Worm (Caenorhabditis elegans): ENCODE data around the gene srh-250.

srh-250 gene

DNA sequence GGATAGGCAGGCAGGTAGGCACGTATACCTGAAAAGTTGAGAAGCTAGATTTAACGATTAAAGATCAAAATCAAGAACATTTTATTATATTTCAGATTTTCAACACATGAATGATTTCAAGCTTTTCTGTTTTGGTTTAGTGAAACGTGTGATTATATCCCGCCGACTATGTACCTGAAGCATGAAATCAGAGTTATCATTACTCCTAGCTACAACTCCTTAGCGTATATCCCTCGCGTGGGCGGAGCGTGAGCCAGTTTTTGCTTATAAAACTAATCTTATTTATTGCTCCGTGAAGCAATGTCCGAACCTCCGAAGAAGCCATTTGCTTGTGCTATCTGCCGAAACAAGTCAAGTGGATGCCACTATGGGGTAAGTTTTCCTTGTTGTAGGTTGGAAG, 1.5 kb downstream of the srh-250 start, which contains the start of gene nhr-166:
Gene nhr-166 (plus strand): TSS at position 301 of the 400 bp plus-strand sequence.
- TF ChIP-seq sea-1 (GFP tag; conservative IDR thresholded peaks at IDR 0.05) (no peak), F13C5.2 (tag; optimal IDR thresholded peaks at IDR 0.05) (no peak), tra-4 (tag; optimal IDR thresholded peaks at IDR 0.05) (no peak), tbx-11 (GFP tag; IDR thresholded peaks at IDR 0.05) (no peak), aly-1 (tag; optimal IDR thresholded peaks at IDR 0.05) (no peak), ceh-36 (tag; optimal IDR thresholded peaks at IDR 0.05) (no peak), hmbx-1 (tag; optimal IDR thresholded peaks at IDR 0.05) (no peak), ets-7 (tag; optimal IDR thresholded peaks at IDR 0.05) (no peak), flt-1 (GFP tag; IDR thresholded peaks at IDR 0.05) (no peak), ceh-13 (GFP tag; optimal IDR thresholded peaks at IDR 0.05) (no peak)

DNA sequence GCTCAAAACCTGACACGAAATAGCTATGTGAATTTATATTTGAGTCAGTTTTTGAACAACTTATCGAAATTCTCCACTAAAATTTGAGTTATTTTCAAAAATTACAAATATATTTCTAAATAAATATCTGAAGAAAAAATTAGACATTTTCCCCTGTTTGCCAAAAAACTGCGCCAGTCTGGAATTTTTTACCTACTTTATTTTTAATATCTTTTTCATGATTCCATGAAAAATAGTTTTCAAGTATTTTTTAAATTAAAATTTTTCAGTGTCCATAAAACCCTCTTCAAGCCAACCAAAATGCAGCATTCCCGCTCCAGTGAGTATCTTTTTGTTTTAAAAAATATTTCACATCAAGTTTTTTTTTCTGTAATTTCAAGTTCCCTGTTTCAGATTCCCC, 12.7 kb downstream of the srh-250 start, which contains the start of gene F53C3.8:
Gene F53C3.8 (plus strand): TSS at position 301 of the 400 bp plus-strand sequence.
- no peak for TF ChIP-seq scrt-1 (GFP tag; IDR thresholded peaks at IDR 0.05)
- TF ChIP-seq tbx-11 (GFP tag; IDR thresholded peaks at IDR 0.05), result no peak
- TF ChIP-seq tra-4 (tag; optimal IDR thresholded peaks at IDR 0.05), result no peak
- no peak for TF ChIP-seq tbx-37 (GFP tag; conservative IDR thresholded peaks at IDR 0.05)
- TF ChIP-seq B0310.2 (tag; optimal IDR thresholded peaks at IDR 0.05), result no peak
- TF ChIP-seq ceh-13 (GFP tag; optimal IDR thresholded peaks at IDR 0.05), result no peak
- no peak for TF ChIP-seq sea-1 (GFP tag; conservative IDR thresholded peaks at IDR 0.05)
- TF ChIP-seq pes-1 (GFP tag; IDR thresholded peaks at IDR 0.05), result no peak
- no peak for TF ChIP-seq ceh-36 (tag; optimal IDR thresholded peaks at IDR 0.05)
- no peak for TF ChIP-seq hmbx-1 (tag; optimal IDR thresholded peaks at IDR 0.05)
- no peak for TF ChIP-seq ets-7 (tag; optimal IDR thresholded peaks at IDR 0.05)
- TF ChIP-seq flt-1 (GFP tag; IDR thresholded peaks at IDR 0.05), result no peak
- no peak for TF ChIP-seq ama-1 (optimal IDR thresholded peaks at IDR 0.05)
- TF ChIP-seq hmg-4 (GFP tag; optimal IDR thresholded peaks at IDR 0.05), result no peak
- TF ChIP-seq aly-1 (tag; optimal IDR thresholded peaks at IDR 0.05), result no peak
- TF ChIP-seq F13C5.2 (tag; optimal IDR thresholded peaks at IDR 0.05), result no peak
- no peak for TF ChIP-seq hnd-1 (tag; optimal IDR thresholded peaks at IDR 0.05)

DNA sequence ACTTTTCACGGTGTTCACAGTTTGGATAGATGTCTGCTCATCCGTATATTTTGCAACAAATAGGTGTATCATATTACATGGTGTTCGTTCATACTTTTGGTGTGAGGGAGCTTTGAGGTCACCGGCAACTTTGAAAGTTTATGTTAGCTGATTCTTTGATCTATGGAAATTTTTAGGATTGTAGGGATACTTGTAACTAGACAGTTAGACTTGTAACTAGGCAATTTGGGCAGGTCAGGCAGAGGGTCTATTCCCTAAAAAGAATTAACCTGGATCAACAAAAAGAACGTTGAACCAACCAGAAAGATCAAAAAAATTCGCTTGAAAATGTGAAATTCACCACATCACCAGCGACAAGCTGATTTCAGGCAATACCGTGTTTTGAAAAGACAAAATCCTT, 15.5 kb downstream of the srh-250 start:
- TF ChIP-seq flt-1 (GFP tag; IDR thresholded peaks at IDR 0.05) (no peak), ets-7 (tag; optimal IDR thresholded peaks at IDR 0.05) (no peak), sea-1 (GFP tag; conservative IDR thresholded peaks at IDR 0.05) (no peak), tbx-37 (GFP tag; conservative IDR thresholded peaks at IDR 0.05) (no peak), pes-1 (GFP tag; IDR thresholded peaks at IDR 0.05) (no peak), ama-1 (optimal IDR thresholded peaks at IDR 0.05) (no peak), scrt-1 (GFP tag; IDR thresholded peaks at IDR 0.05) (no peak), hmg-4 (GFP tag; optimal IDR thresholded peaks at IDR 0.05) (no peak), tbx-11 (GFP tag; IDR thresholded peaks at IDR 0.05) (no peak), B0310.2 (tag; optimal IDR thresholded peaks at IDR 0.05) (no peak)

DNA sequence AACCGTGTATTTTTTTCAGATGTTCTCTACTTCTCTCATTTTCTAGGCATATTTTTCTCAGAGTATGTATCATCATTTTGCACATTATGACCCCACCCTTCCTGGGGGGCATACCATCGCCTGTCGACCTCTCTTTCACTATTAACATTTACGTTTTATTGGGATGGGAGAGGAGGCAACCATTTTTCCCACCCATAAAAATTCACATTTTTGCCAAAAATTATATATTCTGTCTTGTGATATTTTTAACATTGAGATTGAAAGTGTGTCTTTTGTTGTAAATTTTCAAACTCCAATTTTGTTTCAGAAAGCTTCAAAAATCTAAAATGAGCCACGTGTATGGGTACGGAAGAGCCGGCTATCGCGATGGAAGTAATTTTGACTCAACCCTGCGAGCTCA, 16.3 kb downstream of the srh-250 start, which contains the start of gene F53C3.7:
Gene F53C3.7 (plus strand): TSS at position 301 of the 400 bp plus-strand sequence.
- no peak for TF ChIP-seq B0310.2 (tag; optimal IDR thresholded peaks at IDR 0.05)
- no peak for TF ChIP-seq pes-1 (GFP tag; IDR thresholded peaks at IDR 0.05)
- TF ChIP-seq ets-7 (tag; optimal IDR thresholded peaks at IDR 0.05), result no peak
- TF ChIP-seq flt-1 (GFP tag; IDR thresholded peaks at IDR 0.05), result no peak
- TF ChIP-seq ama-1 (optimal IDR thresholded peaks at IDR 0.05), result no peak
- no peak for TF ChIP-seq hmbx-1 (tag; optimal IDR thresholded peaks at IDR 0.05)
- no peak for TF ChIP-seq tbx-37 (GFP tag; conservative IDR thresholded peaks at IDR 0.05)
- no peak for TF ChIP-seq tbx-11 (GFP tag; IDR thresholded peaks at IDR 0.05)
- no peak for TF ChIP-seq hnd-1 (tag; optimal IDR thresholded peaks at IDR 0.05)
- TF ChIP-seq scrt-1 (GFP tag; IDR thresholded peaks at IDR 0.05), result no peak
- no peak for TF ChIP-seq sea-1 (GFP tag; conservative IDR thresholded peaks at IDR 0.05)
- TF ChIP-seq F13C5.2 (tag; optimal IDR thresholded peaks at IDR 0.05), result no peak
- TF ChIP-seq ceh-13 (GFP tag; optimal IDR thresholded peaks at IDR 0.05), result no peak
- no peak for TF ChIP-seq hmg-4 (GFP tag; optimal IDR thresholded peaks at IDR 0.05)
- no peak for TF ChIP-seq tra-4 (tag; optimal IDR thresholded peaks at IDR 0.05)
- TF ChIP-seq aly-1 (tag; optimal IDR thresholded peaks at IDR 0.05), result no peak
- no peak for TF ChIP-seq ceh-36 (tag; optimal IDR thresholded peaks at IDR 0.05)

DNA sequence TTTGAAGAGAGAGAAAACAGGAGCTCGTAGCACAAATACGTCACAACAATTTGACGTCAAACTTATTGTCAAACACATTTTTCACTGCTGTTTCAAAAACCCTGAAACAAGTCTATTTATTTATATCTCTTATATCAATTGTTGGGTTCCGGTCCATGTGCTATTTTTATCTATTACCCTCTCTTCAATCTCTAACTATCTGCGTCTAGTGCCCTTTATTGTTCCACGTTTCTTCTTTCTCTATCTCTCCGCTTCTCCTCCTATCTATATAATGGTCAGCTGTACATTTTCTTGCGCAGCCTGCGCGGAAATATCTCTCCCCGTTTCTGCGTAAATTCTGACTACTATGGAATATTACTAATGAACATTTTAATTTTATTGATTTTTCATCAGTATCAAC, 18.5 kb downstream of the srh-250 start:
- no peak for TF ChIP-seq hmbx-1 (tag; optimal IDR thresholded peaks at IDR 0.05)
- peak; percentile 25 for TF ChIP-seq F13C5.2 (tag; optimal IDR thresholded peaks at IDR 0.05)

DNA sequence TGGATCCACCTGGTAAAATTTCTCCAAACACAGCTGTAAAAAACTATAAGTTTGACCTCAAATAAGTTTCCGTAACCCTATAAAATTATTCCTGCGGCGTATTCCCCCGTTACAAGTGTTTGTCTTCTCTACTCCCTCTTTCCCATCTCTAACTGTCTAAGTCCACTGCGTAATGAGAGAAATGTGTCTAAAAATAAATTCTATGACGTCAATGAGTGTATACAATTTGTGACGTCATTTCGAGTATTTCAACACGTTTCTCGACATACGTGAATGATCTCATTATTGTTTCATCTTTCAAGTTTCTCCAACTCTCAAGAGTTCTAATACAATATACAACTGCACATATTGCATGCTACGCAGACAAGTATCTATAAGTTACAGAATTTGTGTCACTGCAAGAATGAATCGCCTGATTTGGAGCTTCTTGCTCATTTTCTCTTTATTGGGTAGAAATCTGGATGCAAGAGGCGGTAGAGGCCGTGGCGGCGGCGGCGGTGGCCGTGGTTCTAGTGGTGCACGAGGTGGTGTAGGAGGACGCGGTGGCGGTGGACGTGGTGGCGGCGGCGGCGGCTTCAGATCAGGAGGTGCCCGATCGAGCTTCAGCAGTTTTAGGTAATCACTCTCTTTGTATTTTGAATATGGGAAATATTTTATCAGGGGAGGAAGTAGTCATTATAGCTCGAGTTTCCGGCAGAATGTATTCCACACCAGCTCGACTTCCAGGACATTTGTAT, 19.5 kb downstream of the srh-250 start, which contains the start of gene F53C3.6:
Gene F53C3.6 (plus strand): TSS at position 385 of the 737 bp plus-strand sequence.
- no peak for TF ChIP-seq hmg-4 (GFP tag; optimal IDR thresholded peaks at IDR 0.05)
- TF ChIP-seq ama-1 (optimal IDR thresholded peaks at IDR 0.05), result no peak
- TF ChIP-seq hmbx-1 (tag; optimal IDR thresholded peaks at IDR 0.05), result no peak
- no peak for TF ChIP-seq flt-1 (GFP tag; IDR thresholded peaks at IDR 0.05)
- no peak for TF ChIP-seq scrt-1 (GFP tag; IDR thresholded peaks at IDR 0.05)
- no peak for TF ChIP-seq tbx-11 (GFP tag; IDR thresholded peaks at IDR 0.05)
- TF ChIP-seq B0310.2 (tag; optimal IDR thresholded peaks at IDR 0.05), result no peak
- TF ChIP-seq ets-7 (tag; optimal IDR thresholded peaks at IDR 0.05), result no peak
- TF ChIP-seq sea-1 (GFP tag; conservative IDR thresholded peaks at IDR 0.05), result no peak
- no peak for TF ChIP-seq F13C5.2 (tag; optimal IDR thresholded peaks at IDR 0.05)
- no peak for TF ChIP-seq ceh-36 (tag; optimal IDR thresholded peaks at IDR 0.05)
- TF ChIP-seq tbx-37 (GFP tag; conservative IDR thresholded peaks at IDR 0.05), result no peak
- no peak for TF ChIP-seq aly-1 (tag; optimal IDR thresholded peaks at IDR 0.05)
- no peak for TF ChIP-seq hnd-1 (tag; optimal IDR thresholded peaks at IDR 0.05)
- TF ChIP-seq pes-1 (GFP tag; IDR thresholded peaks at IDR 0.05), result no peak
- TF ChIP-seq ceh-13 (GFP tag; optimal IDR thresholded peaks at IDR 0.05), result no peak
- no peak for TF ChIP-seq tra-4 (tag; optimal IDR thresholded peaks at IDR 0.05)

DNA sequence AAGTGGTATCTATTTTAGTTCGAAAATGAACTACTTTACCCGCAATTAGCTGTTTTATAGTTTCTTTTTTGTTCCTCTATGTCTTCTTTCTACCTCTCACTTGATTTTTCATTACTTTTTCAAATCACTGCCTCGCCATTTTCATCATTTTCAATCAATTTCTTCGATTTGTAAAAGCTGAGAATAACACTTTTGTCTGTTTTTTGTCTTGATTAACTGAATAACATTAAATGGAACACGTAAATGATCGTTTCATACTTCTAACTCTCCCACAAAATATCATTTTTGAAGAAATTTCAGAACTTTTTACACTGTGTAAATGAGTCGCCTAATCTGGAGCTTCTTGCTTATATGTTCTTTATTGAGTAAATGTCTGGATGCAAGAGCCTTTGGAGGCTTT, 22.7 kb downstream of the srh-250 start, which contains the start of gene F53C3.4:
Gene F53C3.4 (plus strand): TSS at position 301 of the 400 bp plus-strand sequence.
- TF ChIP-seq ets-7 (tag; optimal IDR thresholded peaks at IDR 0.05) (no peak), hmg-4 (GFP tag; optimal IDR thresholded peaks at IDR 0.05) (no peak), sea-1 (GFP tag; conservative IDR thresholded peaks at IDR 0.05) (no peak), pes-1 (GFP tag; IDR thresholded peaks at IDR 0.05) (no peak), B0310.2 (tag; optimal IDR thresholded peaks at IDR 0.05) (no peak)

Measured in whole organism, early embryonic.